Worm (Caenorhabditis elegans) whole organism, young adult: ENCODE data around the gene lbp-9.

Experiments used
- B0035.1 ChIP-seq: sonication (generic microtip); optimal IDR thresholded peaks from 2 replicates; lab custom pipeline; 2016; ENCODE audit warnings: missing genetic modification characterization, mild to moderate bottlenecking, missing compliant biosample characterization, missing genotype, missing genetic modification reagents
- F10E7.11 ChIP-seq: sonication (generic microtip); optimal IDR thresholded peaks from 2 replicates; lab custom pipeline; 2017; ENCODE audit warnings: mild to moderate bottlenecking, missing genetic modification characterization, moderate library complexity, missing compliant biosample characterization
- F37B4.10 ChIP-seq: fragments of 200-800 bp; sonication (Bioruptor generic); IDR thresholded peaks from 2 replicates; pipeline ENCODE4 v1.3.6; 2022; ENCODE audit warnings: missing genetic modification characterization, missing compliant biosample characterization
- F39B2.1 ChIP-seq: fragments of 200-800 bp; sonication (Bioruptor generic); IDR thresholded peaks from 2 replicates; pipeline ENCODE4 v1.3.6; 2022; ENCODE audit warnings: missing genetic modification reagents, missing genetic modification characterization, missing compliant biosample characterization
- F49E8.2 ChIP-seq: sonication (generic microtip); optimal IDR thresholded peaks from 3 replicates; lab custom pipeline; 2017; ENCODE audit warnings: missing genetic modification characterization, mild to moderate bottlenecking, missing compliant biosample characterization, antibody characterized with exemption, moderate library complexity; ENCODE audit not compliant: insufficient read depth
- F57A8.1 ChIP-seq: fragments of 200-800 bp; sonication (Bioruptor generic); optimal IDR thresholded peaks from 2 replicates; lab custom pipeline; 2018; ENCODE audit warnings: mild to moderate bottlenecking, missing genetic modification characterization, moderate library complexity, missing compliant biosample characterization
- F57C9.4 ChIP-seq: sonication (generic microtip); optimal IDR thresholded peaks from 2 replicates; lab custom pipeline; 2017; ENCODE audit warnings: mild to moderate bottlenecking, missing genetic modification characterization, missing compliant biosample characterization
- K12H6.12 ChIP-seq: fragments of 200-800 bp; sonication (Bioruptor generic); optimal IDR thresholded peaks from 2 replicates; lab custom pipeline; 2018; ENCODE audit warnings: mild to moderate bottlenecking, missing genetic modification characterization, missing compliant biosample characterization
- Y56A3A.18 ChIP-seq: fragments of 200-800 bp; sonication (Bioruptor generic); IDR thresholded peaks from 2 replicates; pipeline ENCODE4 v1.3.6; 2022; ENCODE audit warnings: missing genetic modification reagents, missing genetic modification characterization, missing compliant biosample characterization
- Y67H2A.10 ChIP-seq: fragments of 200-800 bp; sonication (Bioruptor generic); conservative IDR thresholded peaks from 2 replicates; pipeline ENCODE4 v1.3.6; 2022; ENCODE audit warnings: missing genetic modification reagents, missing genetic modification characterization, missing compliant biosample characterization
- Y79H2A.3 ChIP-seq: fragments of 200-800 bp; sonication (Bioruptor generic); conservative IDR thresholded peaks from 2 replicates; pipeline ENCODE4 v1.3.6; 2022; ENCODE audit warnings: missing genetic modification reagents, missing genetic modification characterization, missing compliant biosample characterization
- Y95B8A.8 ChIP-seq: fragments of 200-800 bp; sonication (Bioruptor generic); IDR thresholded peaks from 2 replicates; pipeline ENCODE4 v1.3.6; 2022; ENCODE audit warnings: missing genetic modification reagents, missing genetic modification characterization, missing compliant biosample characterization
- aptf-2 ChIP-seq: fragments of 200-800 bp; sonication (Bioruptor generic); conservative IDR thresholded peaks from 2 replicates; pipeline ENCODE4 v1.3.6; 2022; ENCODE audit warnings: missing genetic modification reagents, missing genetic modification characterization, missing compliant biosample characterization
- aptf-3 ChIP-seq: fragments of 200-800 bp; sonication (Bioruptor generic); IDR thresholded peaks from 2 replicates; pipeline ENCODE4 v1.3.6; 2022; ENCODE audit warnings: missing genetic modification characterization, missing compliant biosample characterization
- athp-1 ChIP-seq: sonication (generic microtip); optimal IDR thresholded peaks from 2 replicates; lab custom pipeline; 2017; ENCODE audit warnings: mild to moderate bottlenecking, missing genetic modification characterization, missing compliant biosample characterization
- attf-3 ChIP-seq: fragments of 200-800 bp; sonication (Bioruptor generic); conservative IDR thresholded peaks from 2 replicates; pipeline ENCODE4 v1.3.6; 2022; ENCODE audit warnings: missing genetic modification reagents, missing genetic modification characterization, missing compliant biosample characterization
- bed-1 ChIP-seq: fragments of 200-800 bp; sonication (Bioruptor generic); IDR thresholded peaks from 2 replicates; pipeline ENCODE4 v1.3.6; 2022; ENCODE audit warnings: missing genetic modification reagents, missing genetic modification characterization, missing compliant biosample characterization
- ccch-3 ChIP-seq: fragments of 200-800 bp; sonication (Bioruptor generic); optimal IDR thresholded peaks from 2 replicates; lab custom pipeline; 2018; ENCODE audit warnings: mild to moderate bottlenecking, missing genetic modification characterization, missing compliant biosample characterization
- ceh-27 ChIP-seq: fragments of 200-800 bp; sonication (Bioruptor generic); optimal IDR thresholded peaks from 2 replicates; lab custom pipeline; 2018; ENCODE audit warnings: mild to moderate bottlenecking, missing genetic modification characterization, moderate library complexity, missing compliant biosample characterization
- ceh-40 ChIP-seq: fragments of 200-800 bp; sonication (Bioruptor generic); IDR thresholded peaks from 2 replicates; pipeline ENCODE4 v1.3.6; 2022; ENCODE audit warnings: missing genetic modification characterization, missing compliant biosample characterization
- ceh-58 ChIP-seq: fragments of 200-800 bp; sonication (Bioruptor generic); IDR thresholded peaks from 2 replicates; pipeline ENCODE4 v1.3.6; 2022; ENCODE audit warnings: missing genetic modification characterization, missing compliant biosample characterization
- dox-1 ChIP-seq: fragments of 200-800 bp; sonication (Bioruptor generic); IDR thresholded peaks from 2 replicates; pipeline ENCODE4 v1.3.6; 2022; ENCODE audit warnings: missing genetic modification reagents, missing genetic modification characterization, missing compliant biosample characterization
- efl-1 ChIP-seq: fragments of 150-350 bp; optimal IDR thresholded peaks from 2 replicates; lab custom pipeline; 2014; ENCODE audit warnings: missing biosample characterization, missing genetic modification reagents, missing genetic modification characterization
- egl-18 ChIP-seq: fragments of 200-800 bp; sonication (Bioruptor generic); IDR thresholded peaks from 2 replicates; pipeline ENCODE4 v1.3.6; 2022; ENCODE audit warnings: missing genetic modification reagents, missing genetic modification characterization, missing compliant biosample characterization
- egrh-3 ChIP-seq: fragments of 200-800 bp; sonication (Bioruptor generic); IDR thresholded peaks from 2 replicates; pipeline ENCODE4 v1.3.6; 2022; ENCODE audit warnings: missing genetic modification reagents, missing genetic modification characterization, missing compliant biosample characterization
- him-1 ChIP-seq: sonication (generic microtip); optimal IDR thresholded peaks from 2 replicates; lab custom pipeline; 2016; ENCODE audit warnings: missing genotype, missing genetic modification reagents, missing genetic modification characterization, missing compliant biosample characterization
- hmg-20 ChIP-seq: fragments of 200-800 bp; sonication (Bioruptor generic); IDR thresholded peaks from 2 replicates; pipeline ENCODE4 v1.3.6; 2022; ENCODE audit warnings: missing genetic modification reagents, missing genetic modification characterization, missing compliant biosample characterization
- hrde-1 ChIP-seq: sonication (generic microtip); optimal IDR thresholded peaks from 2 replicates; lab custom pipeline; 2016; ENCODE audit warnings: missing genetic modification characterization, mild to moderate bottlenecking, missing compliant biosample characterization, moderate library complexity, missing genotype, missing genetic modification reagents, borderline replicate concordance
- hsf-1 ChIP-seq: fragments of 200-800 bp; sonication (Bioruptor generic); IDR thresholded peaks from 2 replicates; pipeline ENCODE4 v1.3.6; 2022; ENCODE audit warnings: missing genetic modification reagents, missing genetic modification characterization, missing compliant biosample characterization
- let-607 ChIP-seq, 2 experiments: fragments of 200-800 bp in 1 of 2; sonication (Bioruptor generic) in 1 of 2; sonication (generic microtip) in 1 of 2; optimal IDR thresholded peaks; 2 replicates each; lab custom pipeline; 2016 to 2018; ENCODE audit warnings: mild to moderate bottlenecking in 2 of 2, missing compliant biosample characterization in 2 of 2, missing genetic modification characterization in 2 of 2, moderate library complexity in 2 of 2, missing genotype in 1 of 2
- lin-40 ChIP-seq: sonication (generic microtip); optimal IDR thresholded peaks from 2 replicates; lab custom pipeline; 2016; ENCODE audit warnings: missing genetic modification characterization, mild to moderate bottlenecking, missing compliant biosample characterization, missing genotype, missing genetic modification reagents
- lir-1 ChIP-seq: fragments of 200-800 bp; sonication (Bioruptor generic); conservative IDR thresholded peaks from 2 replicates; pipeline ENCODE4 v1.3.6; 2022; ENCODE audit warnings: missing genetic modification reagents, missing genetic modification characterization, missing compliant biosample characterization
- lsy-27 ChIP-seq: sonication (generic microtip); optimal IDR thresholded peaks from 2 replicates; lab custom pipeline; 2017; ENCODE audit warnings: missing genetic modification characterization, mild to moderate bottlenecking, missing compliant biosample characterization, antibody characterized with exemption, missing genotype, borderline replicate concordance; ENCODE audit not compliant: insufficient read depth
- nfya-2 ChIP-seq: fragments of 200-800 bp; sonication (Bioruptor generic); IDR thresholded peaks from 2 replicates; pipeline ENCODE4 v1.3.6; 2022; ENCODE audit warnings: missing genetic modification reagents, missing genetic modification characterization, missing compliant biosample characterization
- nhr-179 ChIP-seq: sonication (generic microtip); optimal IDR thresholded peaks from 2 replicates; lab custom pipeline; 2016; ENCODE audit warnings: mild to moderate bottlenecking, missing genetic modification characterization, missing compliant biosample characterization
- pha-4 ChIP-seq: fragments of 150-350 bp; sonication (generic microtip); optimal IDR thresholded peaks from 2 replicates; lab custom pipeline; 2014; ENCODE audit warnings: missing biosample characterization, missing genetic modification reagents, missing genetic modification characterization
- rcor-1 ChIP-seq: fragments of 200-800 bp; sonication (Bioruptor generic); IDR thresholded peaks from 2 replicates; pipeline ENCODE4 v1.3.6; 2022; ENCODE audit warnings: missing genetic modification reagents, missing genetic modification characterization, missing compliant biosample characterization
- rec-8 ChIP-seq, 2 experiments: sonication (generic microtip); optimal IDR thresholded peaks; 2 replicates each; lab custom pipeline; 2016; ENCODE audit warnings: mild to moderate bottlenecking in 2 of 2, missing genetic modification characterization in 2 of 2, missing genetic modification reagents in 2 of 2, missing genotype in 2 of 2, missing biosample characterization in 1 of 2, missing compliant biosample characterization in 1 of 2, moderate library complexity in 1 of 2
- repo-1 ChIP-seq: sonication (generic microtip); optimal IDR thresholded peaks from 2 replicates; lab custom pipeline; 2017; ENCODE audit warnings: mild to moderate bottlenecking, missing genetic modification characterization, missing compliant biosample characterization
- rpc-1 ChIP-seq, 2 experiments: fragments of 150-350 bp in 1 of 2; sonication (generic microtip) in 1 of 2; optimal IDR thresholded peaks; 2 replicates each; lab custom pipeline; 2014 to 2018; ENCODE audit warnings: missing biosample characterization in 1 of 2, missing genetic modification characterization in 1 of 2, missing genetic modification reagents in 1 of 2, missing genotype in 1 of 2
- sdz-38 ChIP-seq: sonication (generic microtip); optimal IDR thresholded peaks from 2 replicates; lab custom pipeline; 2016; ENCODE audit warnings: missing genotype, missing genetic modification characterization, missing compliant biosample characterization
- sea-2 ChIP-seq: fragments of 200-800 bp; sonication (Bioruptor generic); IDR thresholded peaks from 2 replicates; pipeline ENCODE4 v1.3.6; 2022; ENCODE audit warnings: missing genetic modification characterization, missing compliant biosample characterization
- tbp1 ChIP-seq: fragments of 200-800 bp; sonication (Bioruptor generic); optimal IDR thresholded peaks from 2 replicates; lab custom pipeline; 2018; ENCODE audit warnings: mild to moderate bottlenecking, missing genetic modification characterization, missing compliant biosample characterization
- tbx-9 ChIP-seq: sonication (generic microtip); optimal IDR thresholded peaks from 2 replicates; lab custom pipeline; 2016; ENCODE audit warnings: borderline replicate concordance, missing genetic modification characterization, inconsistent platforms, missing compliant biosample characterization
- ztf-18 ChIP-seq: sonication (generic microtip); optimal IDR thresholded peaks from 2 replicates; lab custom pipeline; 2016; ENCODE audit warnings: missing genotype, mild to moderate bottlenecking, missing genetic modification characterization, missing compliant biosample characterization
- ztf-25 ChIP-seq: fragments of 200-800 bp; sonication (Bioruptor generic); IDR thresholded peaks from 2 replicates; pipeline ENCODE4 v1.3.6; 2022; ENCODE audit warnings: missing genetic modification reagents, missing genetic modification characterization, missing compliant biosample characterization
- ztf-26 ChIP-seq: sonication (generic microtip); optimal IDR thresholded peaks from 2 replicates; lab custom pipeline; 2017; ENCODE audit warnings: missing genetic modification characterization, missing compliant biosample characterization
- ztf-3 ChIP-seq: fragments of 200-800 bp; sonication (Bioruptor generic); optimal IDR thresholded peaks from 2 replicates; lab custom pipeline; 2018; ENCODE audit warnings: mild to moderate bottlenecking, missing genetic modification characterization, missing compliant biosample characterization

lbp-9 gene

ce11 chrV:2067985-2068499, at the start of gene lbp-9:
TSS of gene lbp-9 (plus strand) at chrV:2068449.
- TF ChIP-seq Y79H2A.3 = peak; percentile 71; the same call in 1 of the 2 replicates
- no peak for TF ChIP-seq pha-4 (tag; lab: Kevin White, UChicago)
- TF ChIP-seq F49E8.2 (tag; lab: Kevin White, UChicago) = no peak
- TF ChIP-seq F57A8.1 = no peak
- TF ChIP-seq tbx-9 (tag; lab: Kevin White, UChicago) = no peak
- TF ChIP-seq hsf-1 (GFP tag; lab: Robert Waterston, UW) = peak; percentile 77
- no peak for TF ChIP-seq B0035.1 (tag; lab: Kevin White, UChicago)
- TF ChIP-seq dox-1 = peak; percentile 67; the same call in 1 of the 2 replicates
- peak; percentile 61 for TF ChIP-seq K12H6.12 (tag; lab: Kevin White, UChicago)
- no peak for TF ChIP-seq aptf-2 (GFP tag; lab: Robert Waterston, UW)
- no peak for TF ChIP-seq F37B4.10
- TF ChIP-seq ceh-40 (GFP tag; lab: Robert Waterston, UW) = peak; percentile 80
- no peak for TF ChIP-seq bed-1 (GFP tag; lab: Robert Waterston, UW)
- TF ChIP-seq ztf-25 (GFP tag; lab: Robert Waterston, UW) = no peak
- peak; percentile 2 for TF ChIP-seq lin-40 (tag; lab: Kevin White, UChicago)
- TF ChIP-seq ztf-18 (tag; lab: Kevin White, UChicago) = peak; percentile 44
- no peak for TF ChIP-seq ztf-26 (tag; lab: Kevin White, UChicago)
- TF ChIP-seq lsy-27 = no peak
- no peak for TF ChIP-seq ztf-3 (GFP tag; lab: Kevin White, UChicago)
- TF ChIP-seq F10E7.11 (tag; lab: Kevin White, UChicago) = no peak
- TF ChIP-seq ccch-3 (GFP tag; lab: Kevin White, UChicago) = no peak
- TF ChIP-seq nhr-179 (tag; lab: Kevin White, UChicago) = no peak
- peak; percentile 40 for TF ChIP-seq tbp1 (GFP tag; lab: Kevin White, UChicago)
- TF ChIP-seq attf-3 = no peak
- TF ChIP-seq sea-2 (GFP tag; lab: Robert Waterston, UW) = no peak
- TF ChIP-seq F39B2.1 (GFP tag; lab: Robert Waterston, UW) = no peak
- TF ChIP-seq let-607 (tag; optimal IDR thresholded peaks at IDR 0.05; lab: Kevin White, UChicago) = peak in 1 of 2 experiments; percentile 30
- no peak for TF ChIP-seq rcor-1
- TF ChIP-seq nfya-2 (GFP tag; lab: Robert Waterston, UW) = no peak
- no peak for TF ChIP-seq hmg-20 (GFP tag; lab: Robert Waterston, UW)
- TF ChIP-seq lir-1 (GFP tag; lab: Robert Waterston, UW) = no peak
- no peak for TF ChIP-seq sdz-38 (tag; lab: Kevin White, UChicago)
- TF ChIP-seq Y67H2A.10 = no peak
- no peak for TF ChIP-seq Y56A3A.18 (GFP tag; lab: Robert Waterston, UW)
- TF ChIP-seq efl-1 = no peak
- no peak for TF ChIP-seq rpc-1 (optimal IDR thresholded peaks at IDR 0.05; lab: Kevin White, UChicago)
- no peak for TF ChIP-seq rpc-1 (tag; optimal IDR thresholded peaks at IDR 0.05; lab: Kevin White, UChicago)
- TF ChIP-seq F57C9.4 (tag; lab: Kevin White, UChicago) = no peak
- no peak for TF ChIP-seq hrde-1
- no peak for TF ChIP-seq aptf-3 (GFP tag; lab: Robert Waterston, UW)
- TF ChIP-seq repo-1 (tag; lab: Kevin White, UChicago) = no peak
- TF ChIP-seq athp-1 (tag; lab: Kevin White, UChicago) = peak; percentile 0
- peak; percentile 41 for TF ChIP-seq egrh-3 (GFP tag; lab: Robert Waterston, UW)
- peak; percentile 42; the same call in 1 of the 2 replicates for TF ChIP-seq Y95B8A.8
- no peak for TF ChIP-seq ceh-58 (GFP tag; lab: Robert Waterston, UW)
- no peak for TF ChIP-seq egl-18 (GFP tag; lab: Robert Waterston, UW)
- no peak for TF ChIP-seq ceh-27 (GFP tag; lab: Kevin White, UChicago)
- TF ChIP-seq rec-8 (tag; optimal IDR thresholded peaks at IDR 0.05; lab: Kevin White, UChicago) = no peak
- no peak for TF ChIP-seq him-1
